Worm (Caenorhabditis elegans) whole organism, L1 larva: ENCODE measurements around the gene aakb-2.

ENCODE experiments used
- aly-2 ChIP-seq: fragments of 150-350 bp; optimal IDR thresholded peaks from 2 replicates; lab custom pipeline; 2014; ENCODE audit warnings: missing biosample characterization, missing genetic modification characterization
- blmp-1 ChIP-seq: fragments of 150-350 bp; optimal IDR thresholded peaks from 2 replicates; lab custom pipeline; 2014; ENCODE audit warnings: missing biosample characterization, missing genetic modification characterization
- ceh-90 ChIP-seq: sonication (generic microtip); optimal IDR thresholded peaks from 2 replicates; lab custom pipeline; 2016; ENCODE audit warnings: missing genetic modification characterization, missing compliant biosample characterization
- ces-1 ChIP-seq: fragments of 150-350 bp; optimal IDR thresholded peaks from 2 replicates; lab custom pipeline; 2014; ENCODE audit warnings: missing biosample characterization, missing genetic modification reagents, missing genetic modification characterization
- dsc-1 ChIP-seq: sonication (generic microtip); optimal IDR thresholded peaks from 2 replicates; lab custom pipeline; 2016; ENCODE audit warnings: mild to moderate bottlenecking, missing genetic modification characterization, missing compliant biosample characterization
- efl-1 ChIP-seq, 4 experiments: fragments of 150-350 bp; optimal IDR thresholded peaks in 3 of 4; peaks in 1 of 4; 1 replicate in 1 of 4; 2 replicates in 3 of 4; lab custom pipeline; 2014; ENCODE audit warnings: missing biosample characterization in 2 of 4, missing genetic modification characterization in 2 of 4, missing genetic modification reagents in 2 of 4
- egl-13 ChIP-seq: sonication (generic microtip); optimal IDR thresholded peaks from 2 replicates; lab custom pipeline; 2016; ENCODE audit warnings: missing genotype, missing genetic modification reagents, missing genetic modification characterization, missing compliant biosample characterization
- egl-27 ChIP-seq, 2 experiments: fragments of 150-350 bp in 1 of 2; sonication (generic microtip); optimal IDR thresholded peaks; 3 replicates each; lab custom pipeline; 2017 to 2018; ENCODE audit warnings: missing biosample characterization in 2 of 2, missing genetic modification characterization in 2 of 2, missing genetic modification reagents in 2 of 2
- elt-2 ChIP-seq: sonication (generic microtip); optimal IDR thresholded peaks from 2 replicates; lab custom pipeline; 2016; ENCODE audit warnings: missing genetic modification characterization, mild to moderate bottlenecking, inconsistent platforms, missing compliant biosample characterization, missing genetic modification reagents
- elt-3 ChIP-seq, 6 experiments: fragments of 150-350 bp in 1 of 6; sonication (generic microtip); optimal IDR thresholded peaks; 2 replicates each; lab custom pipeline; 2017 to 2018; ENCODE audit warnings: missing biosample characterization in 6 of 6, missing genetic modification characterization in 6 of 6, inconsistent platforms in 1 of 6
- grh-1 ChIP-seq: fragments of 200-800 bp; sonication (Bioruptor generic); IDR thresholded peaks from 2 replicates; pipeline ENCODE4 v1.3.6; 2022; ENCODE audit warnings: missing genetic modification reagents, missing genetic modification characterization, missing compliant biosample characterization
- hpl-2 ChIP-seq: fragments of 150-350 bp; optimal IDR thresholded peaks from 2 replicates; lab custom pipeline; 2014; ENCODE audit warnings: missing biosample characterization, missing genetic modification reagents, missing genetic modification characterization
- lin-14 ChIP-seq: fragments of 200-800 bp; sonication (Bioruptor generic); optimal IDR thresholded peaks from 2 replicates; lab custom pipeline; 2018; ENCODE audit warnings: mild to moderate bottlenecking, missing genetic modification characterization, moderate library complexity, missing compliant biosample characterization
- lin-35 ChIP-seq, 2 experiments: fragments of 150-350 bp; optimal IDR thresholded peaks; 2 replicates each; lab custom pipeline; 2014; ENCODE audit warnings: missing biosample characterization in 2 of 2, missing genetic modification characterization in 2 of 2, missing genetic modification reagents in 2 of 2
- lin-39 ChIP-seq: fragments of 150-350 bp; optimal IDR thresholded peaks from 2 replicates; lab custom pipeline; 2014; ENCODE audit warnings: missing biosample characterization, missing genetic modification reagents, missing genetic modification characterization
- lir-3 ChIP-seq: sonication (generic microtip); optimal IDR thresholded peaks from 2 replicates; lab custom pipeline; 2016; ENCODE audit warnings: mild to moderate bottlenecking, missing genetic modification characterization, moderate library complexity, missing compliant biosample characterization; ENCODE audit not compliant: poor library complexity
- lsy-2 ChIP-seq, 2 experiments: fragments of 150-350 bp; optimal IDR thresholded peaks; 2 replicates each; lab custom pipeline; 2014; ENCODE audit warnings: missing biosample characterization in 2 of 2, missing genetic modification characterization in 2 of 2
- mep-1 ChIP-seq: fragments of 150-350 bp; optimal IDR thresholded peaks from 2 replicates; lab custom pipeline; 2014; ENCODE audit warnings: missing biosample characterization, missing genetic modification characterization
- nhr-19 ChIP-seq: fragments of 200-800 bp; sonication (Bioruptor generic); conservative IDR thresholded peaks from 2 replicates; pipeline ENCODE4 v1.3.6; 2022; ENCODE audit warnings: missing genetic modification characterization, missing compliant biosample characterization
- nhr-20 ChIP-seq: sonication (generic microtip); optimal IDR thresholded peaks from 2 replicates; lab custom pipeline; 2016; ENCODE audit warnings: mild to moderate bottlenecking, missing genetic modification characterization, missing compliant biosample characterization
- nhr-71 ChIP-seq: sonication (generic microtip); optimal IDR thresholded peaks from 2 replicates; lab custom pipeline; 2016; ENCODE audit warnings: mild to moderate bottlenecking, missing genetic modification characterization, moderate library complexity, missing compliant biosample characterization
- nhr-85 ChIP-seq: sonication (generic microtip); peaks from one replicate; lab custom pipeline; 2016; ENCODE audit warnings: missing genetic modification characterization, inconsistent platforms, missing compliant biosample characterization
- nhr-90 ChIP-seq: sonication (generic microtip); optimal IDR thresholded peaks from 2 replicates; lab custom pipeline; 2016; ENCODE audit warnings: mild to moderate bottlenecking, missing genetic modification characterization, missing compliant biosample characterization; ENCODE audit not compliant: poor library complexity
- pag-3 ChIP-seq: sonication (generic microtip); optimal IDR thresholded peaks from 2 replicates; lab custom pipeline; 2017; ENCODE audit warnings: missing genetic modification characterization, mild to moderate bottlenecking, missing compliant biosample characterization, antibody characterized with exemption, borderline replicate concordance; ENCODE audit not compliant: insufficient read depth
- pqm-1 ChIP-seq: sonication (generic microtip); optimal IDR thresholded peaks from 3 replicates; lab custom pipeline; 2017; ENCODE audit warnings: missing biosample characterization, missing genetic modification characterization
- snu-23 ChIP-seq: sonication (generic microtip); optimal IDR thresholded peaks from 2 replicates; lab custom pipeline; 2016; ENCODE audit warnings: missing genetic modification characterization, missing compliant biosample characterization
- sptf-1 ChIP-seq: fragments of 150-350 bp; optimal IDR thresholded peaks from 2 replicates; lab custom pipeline; 2014; ENCODE audit warnings: missing biosample characterization, missing genetic modification characterization
- sup-37 ChIP-seq: fragments of 200-800 bp; sonication (Bioruptor generic); optimal IDR thresholded peaks from 2 replicates; lab custom pipeline; 2018; ENCODE audit warnings: mild to moderate bottlenecking, missing genetic modification characterization, missing compliant biosample characterization
- tbx-2 ChIP-seq: sonication (generic microtip); optimal IDR thresholded peaks from 2 replicates; lab custom pipeline; 2016; ENCODE audit warnings: missing genetic modification characterization, missing compliant biosample characterization
- tlp-1 ChIP-seq: fragments of 150-350 bp; optimal IDR thresholded peaks from 2 replicates; lab custom pipeline; 2014; ENCODE audit warnings: missing biosample characterization, missing genetic modification characterization
- unc-98 ChIP-seq: fragments of 200-800 bp; sonication (Bioruptor generic); IDR thresholded peaks from 2 replicates; pipeline ENCODE4 v1.3.6; 2022; ENCODE audit warnings: missing genetic modification characterization, missing compliant biosample characterization
- ztf-4 ChIP-seq: fragments of 150-350 bp; optimal IDR thresholded peaks from 2 replicates; lab custom pipeline; 2014; ENCODE audit warnings: missing biosample characterization, missing genetic modification characterization

The aakb-2 gene

DNA sequence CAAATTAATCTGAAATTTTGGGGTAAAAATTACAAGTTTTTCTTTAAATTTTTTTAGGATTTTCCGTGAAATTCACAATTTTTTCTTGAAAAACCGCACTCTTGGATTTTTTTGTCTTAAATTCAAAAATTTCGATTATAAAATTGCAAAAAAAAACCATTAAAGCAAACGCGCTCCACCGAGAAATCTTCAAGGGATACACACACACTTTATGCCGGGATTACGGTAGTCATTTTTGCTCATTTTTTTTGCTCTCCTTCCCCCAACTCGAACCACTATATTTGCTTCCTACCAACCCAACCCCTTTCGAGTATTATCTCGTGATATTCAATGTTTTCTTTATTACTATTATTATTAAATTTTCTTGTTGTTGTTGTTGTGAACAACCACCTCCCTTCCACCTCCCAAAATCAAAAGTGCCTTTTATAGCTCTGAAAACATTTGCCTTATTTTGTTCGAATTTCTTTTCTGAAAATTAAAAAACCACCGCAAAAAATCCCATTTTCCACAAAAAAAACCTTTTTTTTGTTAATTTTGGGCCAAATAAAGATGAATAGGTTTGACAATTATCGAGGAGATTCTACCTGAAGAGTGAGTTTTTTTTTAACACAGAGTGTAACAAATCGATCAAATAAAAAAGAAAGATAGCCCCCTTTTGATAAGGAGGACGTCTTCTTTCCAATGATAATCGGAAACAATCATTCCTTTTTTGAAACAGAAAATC is 14.9 kb downstream of the aakb-2 start, which contains the start of gene Y47D3A.32:
Gene Y47D3A.32, plus strand, starts transcription at position 674 of the 724 bp plus-strand sequence.
- TF ChIP-seq egl-13: no peak
- TF ChIP-seq aly-2 (tag; lab: Kevin White, UChicago): peak; percentile 20
- peak in 1 of 2 experiments; percentile 14 for TF ChIP-seq lsy-2 (tag; optimal IDR thresholded peaks at IDR 0.05; lab: Kevin White, UChicago)
- TF ChIP-seq nhr-71 (tag; lab: Kevin White, UChicago): peak; percentile 6
- TF ChIP-seq, all 84 proteins: peak for 3

DNA sequence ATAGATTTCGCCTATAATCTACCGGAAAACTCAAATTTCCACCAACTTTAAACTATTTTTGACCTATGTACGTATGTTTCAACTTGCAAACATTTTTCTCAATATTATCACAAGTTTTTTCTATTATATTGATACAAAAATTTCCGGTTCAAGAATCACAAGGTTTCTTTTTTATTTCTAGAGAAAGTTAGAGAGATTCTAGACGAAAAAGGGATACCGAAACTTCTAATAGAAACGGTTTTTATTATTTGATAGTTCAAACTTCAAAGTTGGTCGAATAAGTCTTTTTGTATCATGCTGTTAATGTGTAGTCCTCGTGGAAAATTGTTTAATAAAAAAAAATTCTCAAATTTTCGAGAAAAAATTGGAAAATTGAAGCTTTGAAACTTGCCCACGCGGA is 18.1 kb downstream of the aakb-2 start:
- peak; percentile 97 for TF ChIP-seq nhr-85
- TF ChIP-seq lsy-2 (tag; optimal IDR thresholded peaks at IDR 0.05; lab: Kevin White, UChicago): peak; percentile 18 to 38
- peak; percentile 80 for TF ChIP-seq blmp-1 (tag; lab: Kevin White, UChicago)
- no peak for TF ChIP-seq sptf-1
- TF ChIP-seq efl-1 (optimal IDR thresholded peaks at IDR 0.05; lab: Kevin White, UChicago): no peak
- TF ChIP-seq efl-1 (GFP tag; optimal IDR thresholded peaks at IDR 0.05 in 1 of 2; lab: Kevin White, UChicago): peak in 1 of 2 experiments; percentile 89
- TF ChIP-seq nhr-19 (GFP tag; lab: Robert Waterston, UW): peak; percentile 23
- TF ChIP-seq snu-23 (GFP tag; lab: Kevin White, UChicago): peak; percentile 34
- peak; percentile 52; the same call in 1 of the 2 replicates for TF ChIP-seq grh-1 (GFP tag; lab: Robert Waterston, UW)
- TF ChIP-seq lin-14: peak; percentile 71
- peak in 1 of 2 experiments; percentile 35 for TF ChIP-seq lin-35 (GFP tag; optimal IDR thresholded peaks at IDR 0.05; lab: Kevin White, UChicago)
- TF ChIP-seq tbx-2 (tag; lab: Kevin White, UChicago): peak; percentile 24
- peak in 3 of 6 experiments; percentile 6 to 51 (median 50) for TF ChIP-seq elt-3 (tag; optimal IDR thresholded peaks at IDR 0.05; lab: Kevin White, UChicago)
- TF ChIP-seq nhr-20 (tag; lab: Kevin White, UChicago): peak; percentile 73
- peak; percentile 3 for TF ChIP-seq nhr-90 (tag; lab: Kevin White, UChicago)
- TF ChIP-seq ceh-90: no peak
- TF ChIP-seq egl-27 (tag; optimal IDR thresholded peaks at IDR 0.05; lab: Kevin White, UChicago): no peak
- peak; percentile 56 for TF ChIP-seq nhr-71 (tag; lab: Kevin White, UChicago)
- TF ChIP-seq tlp-1 (tag; lab: Kevin White, UChicago): no peak
- no peak for TF ChIP-seq sup-37 (GFP tag; lab: Kevin White, UChicago)

DNA sequence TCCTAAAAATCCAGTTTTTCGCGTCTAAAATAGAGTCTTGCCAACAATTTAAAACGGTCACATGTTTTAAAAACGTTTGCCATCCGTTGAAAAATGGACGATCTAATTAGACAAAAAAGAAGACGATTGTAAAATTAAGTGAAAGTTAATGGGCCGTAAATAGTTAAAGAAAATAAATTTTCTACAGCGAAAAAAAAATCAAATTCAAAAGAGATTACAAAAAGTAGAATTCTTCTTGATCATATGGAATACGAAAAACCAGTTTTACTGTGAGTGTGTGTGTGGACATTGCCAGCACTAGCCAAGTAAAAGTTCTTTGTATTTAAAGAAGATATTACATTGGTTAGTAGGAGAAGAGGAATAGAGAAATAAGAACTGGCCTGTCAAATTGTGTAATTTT is 25.1 kb downstream of the aakb-2 start:
- TF ChIP-seq nhr-71 (tag; lab: Kevin White, UChicago) (peak; percentile 14), lin-39 (tag; lab: Kevin White, UChicago) (no peak), ztf-4 (tag; lab: Kevin White, UChicago) (no peak), mep-1 (tag; lab: Kevin White, UChicago) (peak; percentile 45), hpl-2 (GFP tag; lab: Kevin White, UChicago) (no peak), lsy-2 (tag; optimal IDR thresholded peaks at IDR 0.05; lab: Kevin White, UChicago) (peak in 1 of 2 experiments; percentile 38), nhr-20 (tag; lab: Kevin White, UChicago) (peak; percentile 85), pqm-1 (tag; lab: Kevin White, UChicago) (no peak), efl-1 (optimal IDR thresholded peaks at IDR 0.05; lab: Kevin White, UChicago) (no peak), efl-1 (GFP tag; optimal IDR thresholded peaks at IDR 0.05 in 1 of 2; lab: Kevin White, UChicago) (peak in 1 of 2 experiments; percentile 78), lir-3 (tag; lab: Kevin White, UChicago) (no peak), pag-3 (peak; percentile 45), ces-1 (GFP tag; lab: Kevin White, UChicago) (no peak), elt-2 (no peak), unc-98 (GFP tag; lab: Robert Waterston, UW) (no peak), lin-14 (peak; percentile 71), blmp-1 (tag; lab: Kevin White, UChicago) (peak; percentile 69), nhr-85 (peak; percentile 95), grh-1 (GFP tag; lab: Robert Waterston, UW) (peak; percentile 75), elt-3 (tag; optimal IDR thresholded peaks at IDR 0.05; lab: Kevin White, UChicago) (peak in 2 of 6 experiments; percentile 30 to 41), dsc-1 (tag; lab: Kevin White, UChicago) (no peak), snu-23 (GFP tag; lab: Kevin White, UChicago) (peak; percentile 61)
